Worm (Caenorhabditis elegans) whole organism, L2 larva: ENCODE results near the gene kat-1.

Experiments used
- aly-2 ChIP-seq: fragments of 150-350 bp; optimal IDR thresholded peaks from 2 replicates; lab custom pipeline; 2014; ENCODE audit warnings: missing biosample characterization, missing genetic modification characterization
- ama-1 ChIP-seq: fragments of 150-350 bp; optimal IDR thresholded peaks from 2 replicates; lab custom pipeline; 2018; ENCODE audit warnings: inconsistent platforms
- elt-1 ChIP-seq: fragments of 150-350 bp; optimal IDR thresholded peaks from 2 replicates; lab custom pipeline; 2014; ENCODE audit warnings: missing biosample characterization, missing genetic modification characterization
- elt-3 ChIP-seq: sonication (generic microtip); optimal IDR thresholded peaks from 2 replicates; lab custom pipeline; 2017; ENCODE audit warnings: missing biosample characterization, missing genetic modification characterization
- fos-1 ChIP-seq: fragments of 150-350 bp; optimal IDR thresholded peaks from 2 replicates; lab custom pipeline; 2014; ENCODE audit warnings: missing biosample characterization, missing genetic modification characterization
- lsy-2 ChIP-seq, 2 experiments: fragments of 150-350 bp in 1 of 2; sonication (generic microtip) in 1 of 2; optimal IDR thresholded peaks; 2 replicates each; lab custom pipeline; 2014 to 2017; ENCODE audit warnings: missing biosample characterization in 2 of 2, missing genetic modification characterization in 2 of 2
- nhr-11 ChIP-seq: fragments of 150-350 bp; optimal IDR thresholded peaks from 2 replicates; lab custom pipeline; 2014; ENCODE audit warnings: missing biosample characterization, missing genetic modification characterization
- nhr-21 ChIP-seq: fragments of 150-350 bp; optimal IDR thresholded peaks from 2 replicates; lab custom pipeline; 2014; ENCODE audit warnings: missing biosample characterization, missing genetic modification characterization
- nhr-6 ChIP-seq: fragments of 150-350 bp; optimal IDR thresholded peaks from 2 replicates; lab custom pipeline; 2014; ENCODE audit warnings: missing biosample characterization, missing genetic modification characterization
- skn-1 ChIP-seq: sonication (generic microtip); optimal IDR thresholded peaks from 2 replicates; lab custom pipeline; 2017; ENCODE audit warnings: missing biosample characterization, missing genetic modification characterization
- unc-39 ChIP-seq: fragments of 150-350 bp; optimal IDR thresholded peaks from 2 replicates; lab custom pipeline; 2014; ENCODE audit warnings: missing biosample characterization, missing genetic modification characterization
- unc-55 ChIP-seq: fragments of 150-350 bp; sonication (generic microtip); optimal IDR thresholded peaks from 3 replicates; lab custom pipeline; 2014; ENCODE audit warnings: missing biosample characterization, missing genetic modification reagents, missing genetic modification characterization
- zag-1 ChIP-seq: fragments of 150-350 bp; optimal IDR thresholded peaks from 2 replicates; lab custom pipeline; 2014; ENCODE audit warnings: missing biosample characterization, missing genetic modification characterization

- no peak for TF ChIP-seq nhr-11 (tag; lab: Kevin White, UChicago)
- TF ChIP-seq skn-1, result peak; percentile 89
- no peak for TF ChIP-seq zag-1
- peak; percentile 73 for TF ChIP-seq nhr-6 (tag; lab: Kevin White, UChicago)
- TF ChIP-seq nhr-21 (tag; lab: Kevin White, UChicago), result peak; percentile 62
- TF ChIP-seq fos-1 (tag; lab: Kevin White, UChicago), result peak; percentile 83
- no peak for TF ChIP-seq aly-2 (tag; lab: Kevin White, UChicago)
- TF ChIP-seq unc-39, result no peak
- no peak for TF ChIP-seq ama-1 (lab: Kevin White, UChicago)
- TF ChIP-seq lsy-2 (tag; optimal IDR thresholded peaks at IDR 0.05; lab: Kevin White, UChicago), result peak in 1 of 2 experiments; percentile 58
- TF ChIP-seq elt-1, result no peak
- no peak for TF ChIP-seq elt-3 (tag; lab: Kevin White, UChicago)
- TF ChIP-seq unc-55, result no peak
These were observed 14.3 kb upstream of the kat-1 start for ce11 chrII:7059274-7059757.
